Fruit fly (Drosophila melanogaster) whole organism, prepupa: ENCODE results near the gene Rop.

ENCODE experiments used
- CG10631 ChIP-seq: fragments of 200-800 bp; sonication (Bioruptor generic); optimal IDR thresholded peaks from 2 replicates; lab custom pipeline; 2016; ENCODE audit warnings: missing biosample characterization, missing genetic modification characterization
- CG10669 ChIP-seq: fragments of 200-800 bp; sonication (Bioruptor generic); optimal IDR thresholded peaks from 3 replicates; lab custom pipeline; 2018; ENCODE audit warnings: missing biosample characterization, mild to moderate bottlenecking, missing genetic modification characterization, moderate library complexity
- CG11294 ChIP-seq: fragments of 200-800 bp; sonication (Bioruptor generic); IDR thresholded peaks from 2 replicates; pipeline ENCODE4 v1.3.6; 2022; ENCODE audit warnings: missing biosample characterization, missing genetic modification characterization
- CG11762 ChIP-seq: fragments of 200-800 bp; sonication (Bioruptor generic); optimal IDR thresholded peaks from 3 replicates; lab custom pipeline; 2016; ENCODE audit warnings: missing biosample characterization, missing genetic modification characterization; ENCODE audit not compliant: insufficient read depth
- CG11902 ChIP-seq: fragments of 200-800 bp; sonication (Bioruptor generic); optimal IDR thresholded peaks from 3 replicates; lab custom pipeline; 2016; ENCODE audit warnings: missing biosample characterization, missing genetic modification characterization
- CG15336 ChIP-seq: fragments of 200-800 bp; sonication (Bioruptor generic); IDR thresholded peaks from 2 replicates; pipeline ENCODE4 v1.3.6; 2022; ENCODE audit warnings: missing biosample characterization, missing genetic modification characterization
- CG1621 ChIP-seq: fragments of 200-800 bp; sonication (Bioruptor generic); optimal IDR thresholded peaks from 3 replicates; lab custom pipeline; 2018; ENCODE audit warnings: missing biosample characterization, mild to moderate bottlenecking, missing genetic modification characterization
- CG16779 ChIP-seq: fragments of 200-800 bp; sonication (Bioruptor generic); optimal IDR thresholded peaks from 3 replicates; lab custom pipeline; 2017; ENCODE audit warnings: missing biosample characterization, mild to moderate bottlenecking, missing genetic modification characterization
- CG31627 ChIP-seq: fragments of 200-800 bp; sonication (Bioruptor generic); optimal IDR thresholded peaks from 3 replicates; lab custom pipeline; 2016; ENCODE audit warnings: missing biosample characterization, missing genetic modification characterization
- CG32006 ChIP-seq: fragments of 200-800 bp; sonication (Bioruptor generic); optimal IDR thresholded peaks from 3 replicates; lab custom pipeline; 2017; ENCODE audit warnings: missing biosample characterization, mild to moderate bottlenecking, missing genetic modification characterization
- CG34406 ChIP-seq: fragments of 200-800 bp; sonication (Bioruptor generic); optimal IDR thresholded peaks from 3 replicates; lab custom pipeline; 2016; ENCODE audit warnings: missing biosample characterization, missing genetic modification characterization
- CG3919 ChIP-seq: fragments of 200-800 bp; sonication (Bioruptor generic); optimal IDR thresholded peaks from 3 replicates; lab custom pipeline; 2016; ENCODE audit warnings: missing biosample characterization, missing genetic modification characterization
- CG4318 ChIP-seq: fragments of 200-800 bp; sonication (Bioruptor generic); optimal IDR thresholded peaks from 3 replicates; lab custom pipeline; 2017; ENCODE audit warnings: missing biosample characterization, mild to moderate bottlenecking, missing genetic modification characterization
- CG6163 ChIP-seq: fragments of 200-800 bp; sonication (Bioruptor generic); IDR thresholded peaks from 3 replicates; pipeline ENCODE4 v1.3.6; 2022; ENCODE audit warnings: missing biosample characterization, missing genetic modification characterization
- CG6792 ChIP-seq: fragments of 200-800 bp; sonication (Bioruptor generic); optimal IDR thresholded peaks from 3 replicates; lab custom pipeline; 2016; ENCODE audit warnings: missing biosample characterization, missing genetic modification characterization
- CG6808 ChIP-seq: fragments of 200-800 bp; sonication (Bioruptor generic); optimal IDR thresholded peaks from 3 replicates; lab custom pipeline; 2017; ENCODE audit warnings: missing biosample characterization, missing genetic modification characterization, mild to moderate bottlenecking, moderate library complexity, missing genetic modification reagents
- CG6854 ChIP-seq: fragments of 200-800 bp; sonication (Bioruptor generic); optimal IDR thresholded peaks from 2 replicates; lab custom pipeline; 2017; ENCODE audit warnings: missing biosample characterization, mild to moderate bottlenecking, missing genetic modification characterization
- CG7368 ChIP-seq: fragments of 200-800 bp; sonication (Bioruptor generic); optimal IDR thresholded peaks from 3 replicates; lab custom pipeline; 2016; ENCODE audit warnings: missing biosample characterization, missing genetic modification characterization
- CG8119 ChIP-seq: fragments of 200-800 bp; sonication (Bioruptor generic); IDR thresholded peaks from 3 replicates; pipeline ENCODE4 v1.3.6; 2022; ENCODE audit warnings: missing biosample characterization, missing genetic modification characterization
- CG8319 ChIP-seq: fragments of 200-800 bp; sonication (Bioruptor generic); optimal IDR thresholded peaks from 3 replicates; lab custom pipeline; 2016; ENCODE audit warnings: missing biosample characterization, missing genetic modification characterization
- CG8632 ChIP-seq: fragments of 200-800 bp; sonication (Bioruptor generic); optimal IDR thresholded peaks from 3 replicates; lab custom pipeline; 2016; ENCODE audit warnings: missing biosample characterization, missing genetic modification characterization
- CG9139 ChIP-seq: fragments of 200-800 bp; sonication (Bioruptor generic); optimal IDR thresholded peaks from 3 replicates; lab custom pipeline; 2017; ENCODE audit warnings: missing biosample characterization, mild to moderate bottlenecking, missing genetic modification characterization
- Eip75B ChIP-seq: fragments of 200-800 bp; sonication (Bioruptor generic); optimal IDR thresholded peaks from 3 replicates; lab custom pipeline; 2016; ENCODE audit warnings: missing biosample characterization, missing genetic modification characterization
- Eip78C ChIP-seq: fragments of 200-800 bp; sonication (Bioruptor generic); peaks from one replicate; lab custom pipeline; 2016; ENCODE audit warnings: missing biosample characterization, missing genetic modification characterization
- Eip93F ChIP-seq: fragments of 200-800 bp; sonication (Bioruptor generic); optimal IDR thresholded peaks from 2 replicates; lab custom pipeline; 2016; ENCODE audit warnings: missing biosample characterization, mild to moderate bottlenecking, missing genetic modification characterization
- Ets21C ChIP-seq: fragments of 200-800 bp; sonication (Bioruptor generic); optimal IDR thresholded peaks from 3 replicates; lab custom pipeline; 2016; ENCODE audit warnings: missing biosample characterization, missing genetic modification characterization
- Ets96B ChIP-seq: fragments of 200-800 bp; optimal IDR thresholded peaks from 2 replicates; lab custom pipeline; 2019; ENCODE audit warnings: missing biosample characterization, mild to moderate bottlenecking, missing genetic modification characterization, moderate library complexity
- Gug ChIP-seq: fragments of 200-800 bp; sonication (Bioruptor generic); IDR thresholded peaks from 2 replicates; pipeline ENCODE4 v1.3.6; 2022; ENCODE audit warnings: missing biosample characterization, missing genetic modification characterization
- Hr38 ChIP-seq: sonication (Bioruptor generic); optimal IDR thresholded peaks from 2 replicates; lab custom pipeline; 2016; ENCODE audit warnings: missing biosample characterization, missing genetic modification characterization
- Hr39 ChIP-seq: fragments of 200-800 bp; sonication (Bioruptor generic); optimal IDR thresholded peaks from 2 replicates; lab custom pipeline; 2016; ENCODE audit warnings: missing biosample characterization, missing genetic modification characterization
- Hr4 ChIP-seq: fragments of 200-800 bp; sonication (Bioruptor generic); optimal IDR thresholded peaks from 3 replicates; lab custom pipeline; 2016; ENCODE audit warnings: missing biosample characterization, missing genetic modification characterization
- Lpt ChIP-seq: fragments of 200-800 bp; sonication (Bioruptor generic); optimal IDR thresholded peaks from 3 replicates; lab custom pipeline; 2016; ENCODE audit warnings: missing biosample characterization, missing genetic modification characterization
- Met ChIP-seq: fragments of 200-800 bp; sonication (Bioruptor generic); optimal IDR thresholded peaks from 3 replicates; lab custom pipeline; 2016; ENCODE audit warnings: missing biosample characterization, missing genetic modification characterization
- OdsH ChIP-seq: fragments of 200-800 bp; sonication (Bioruptor generic); optimal IDR thresholded peaks from 3 replicates; lab custom pipeline; 2016; ENCODE audit warnings: missing biosample characterization, missing genetic modification characterization
- Smox ChIP-seq: fragments of 200-800 bp; sonication (Bioruptor generic); optimal IDR thresholded peaks from 3 replicates; lab custom pipeline; 2016; ENCODE audit warnings: missing biosample characterization, missing genetic modification characterization
- Sox14 ChIP-seq: fragments of 200-800 bp; sonication (Bioruptor generic); optimal IDR thresholded peaks from 3 replicates; lab custom pipeline; 2016; ENCODE audit warnings: missing biosample characterization, missing genetic modification characterization
- Sox15 ChIP-seq: fragments of 200-800 bp; sonication (Bioruptor generic); optimal IDR thresholded peaks from 3 replicates; lab custom pipeline; 2016; ENCODE audit warnings: missing biosample characterization, missing genetic modification characterization
- achi ChIP-seq: fragments of 200-800 bp; sonication (Bioruptor generic); optimal IDR thresholded peaks from 3 replicates; lab custom pipeline; 2016; ENCODE audit warnings: missing biosample characterization, missing genetic modification characterization
- acj6 ChIP-seq: fragments of 200-800 bp; sonication (Bioruptor generic); optimal IDR thresholded peaks from 3 replicates; lab custom pipeline; 2016; ENCODE audit warnings: missing biosample characterization, missing genetic modification characterization
- cyc ChIP-seq: fragments of 200-800 bp; sonication (Bioruptor generic); optimal IDR thresholded peaks from 3 replicates; lab custom pipeline; 2016; ENCODE audit warnings: missing biosample characterization, missing genetic modification characterization
- eg ChIP-seq: fragments of 200-800 bp; sonication (Bioruptor generic); IDR thresholded peaks from 3 replicates; pipeline ENCODE4 v1.3.6; 2022; ENCODE audit warnings: missing biosample characterization, missing genetic modification characterization
- esn ChIP-seq: fragments of 200-800 bp; sonication (Bioruptor generic); optimal IDR thresholded peaks from 2 replicates; lab custom pipeline; 2016; ENCODE audit warnings: missing biosample characterization, mild to moderate bottlenecking, missing genetic modification characterization, moderate library complexity
- fd85E ChIP-seq: fragments of 200-800 bp; sonication (Bioruptor generic); optimal IDR thresholded peaks from 3 replicates; lab custom pipeline; 2016; ENCODE audit warnings: missing biosample characterization, missing genetic modification characterization
- fkh ChIP-seq: fragments of 200-800 bp; sonication (Bioruptor generic); optimal IDR thresholded peaks from 3 replicates; lab custom pipeline; 2017; ENCODE audit warnings: missing biosample characterization, mild to moderate bottlenecking, missing genetic modification characterization, moderate library complexity
- lz ChIP-seq: fragments of 200-800 bp; sonication (Bioruptor generic); optimal IDR thresholded peaks from 3 replicates; lab custom pipeline; 2016; ENCODE audit warnings: missing biosample characterization, missing genetic modification characterization
- net ChIP-seq: fragments of 200-800 bp; sonication (Bioruptor generic); optimal IDR thresholded peaks from 3 replicates; lab custom pipeline; 2016; ENCODE audit warnings: missing biosample characterization, missing genetic modification characterization
- pdm3 ChIP-seq: fragments of 200-800 bp; sonication (Bioruptor generic); optimal IDR thresholded peaks from 3 replicates; lab custom pipeline; 2016; ENCODE audit warnings: missing biosample characterization, missing genetic modification characterization
- salr ChIP-seq, 2 experiments: fragments of 200-800 bp; sonication (Bioruptor generic); optimal IDR thresholded peaks; 3 replicates each; lab custom pipeline; 2016 to 2018; ENCODE audit warnings: missing biosample characterization in 2 of 2, missing genetic modification characterization in 2 of 2, mild to moderate bottlenecking in 1 of 2
- ss ChIP-seq, 2 experiments: fragments of 200-800 bp; sonication (Bioruptor generic); optimal IDR thresholded peaks; 2 replicates in 1 of 2; 3 replicates in 1 of 2; lab custom pipeline; 2017 to 2018; ENCODE audit warnings: mild to moderate bottlenecking in 2 of 2, missing biosample characterization in 2 of 2, missing genetic modification characterization in 2 of 2, moderate library complexity in 1 of 2
- svp ChIP-seq: fragments of 200-800 bp; sonication (Bioruptor generic); peaks from one replicate; lab custom pipeline; 2016; ENCODE audit warnings: missing biosample characterization, missing genetic modification characterization
- topi ChIP-seq: fragments of 200-800 bp; sonication (Bioruptor generic); optimal IDR thresholded peaks from 3 replicates; lab custom pipeline; 2016; ENCODE audit warnings: missing biosample characterization, missing genetic modification characterization
- vri ChIP-seq: fragments of 200-800 bp; sonication (Bioruptor generic); optimal IDR thresholded peaks from 3 replicates; lab custom pipeline; 2016; ENCODE audit warnings: missing biosample characterization, mild to moderate bottlenecking, missing genetic modification characterization

Rop gene

dm6 chr3L:4102496-4103257, 36.1 kb downstream of the Rop start, which contains the start of gene CG14995:
CG14995 (minus strand) TSS chr3L:4103256.
- TF ChIP-seq Eip78C (GFP tag; lab: Kevin White, UChicago) (peak; percentile 76), CG11294 (GFP tag; lab: Robert Waterston, UW) (no peak), Sox15 (no peak), Met (no peak), acj6 (GFP tag; lab: Kevin White, UChicago) (no peak), vri (no peak), CG8119 (GFP tag; lab: Robert Waterston, UW) (peak; percentile 33; the same call in 2 of the 3 replicates), esn (GFP tag; lab: Kevin White, UChicago) (peak; percentile 8), Sox14 (GFP tag; lab: Kevin White, UChicago) (peak; percentile 33), CG11762 (GFP tag; lab: Kevin White, UChicago) (no peak), fd85E (GFP tag; lab: Kevin White, UChicago) (peak; percentile 19), CG10669 (no peak), Gug (GFP tag; lab: Robert Waterston, UW) (no peak), net (GFP tag; lab: Kevin White, UChicago) (no peak), CG9139 (GFP tag; lab: Kevin White, UChicago) (peak; percentile 32), CG1621 (tag; lab: Kevin White, UChicago) (no peak), svp (peak; percentile 77), CG10631 (GFP tag; lab: Kevin White, UChicago) (no peak), CG16779 (peak; percentile 57), CG8632 (GFP tag; lab: Kevin White, UChicago) (no peak), CG7368 (GFP tag; lab: Kevin White, UChicago) (no peak), CG6792 (no peak), Ets21C (GFP tag; lab: Kevin White, UChicago) (no peak), pdm3 (GFP tag; lab: Kevin White, UChicago) (no peak), CG6854 (GFP tag; lab: Kevin White, UChicago) (peak; percentile 70), CG8319 (GFP tag; lab: Kevin White, UChicago) (no peak), CG6163 (GFP tag; lab: Robert Waterston, UW) (peak; percentile 64; the same call in 2 of the 3 replicates), Hr4 (GFP tag; lab: Kevin White, UChicago) (no peak), cyc (no peak), CG3919 (GFP tag; lab: Kevin White, UChicago) (peak; percentile 44), Eip93F (GFP tag; lab: Kevin White, UChicago) (no peak), OdsH (no peak), Lpt (GFP tag; lab: Kevin White, UChicago) (peak; percentile 37), Eip75B (GFP tag; lab: Kevin White, UChicago) (peak; percentile 33), CG11902 (GFP tag; lab: Kevin White, UChicago) (no peak), Hr38 (GFP tag; lab: Kevin White, UChicago) (no peak), CG4318 (GFP tag; lab: Kevin White, UChicago) (no peak), CG34406 (GFP tag; lab: Kevin White, UChicago) (no peak), CG6808 (GFP tag; lab: Kevin White, UChicago) (peak; percentile 14), Smox (GFP tag; lab: Kevin White, UChicago) (no peak), ss (GFP tag; optimal IDR thresholded peaks at IDR 0.05; lab: Kevin White, UChicago) (peak; percentile 37 to 75), topi (GFP tag; lab: Kevin White, UChicago) (peak; percentile 1), fkh (GFP tag; lab: Kevin White, UChicago) (peak; percentile 20), Hr39 (GFP tag; lab: Kevin White, UChicago) (no peak), achi (GFP tag; lab: Kevin White, UChicago) (no peak), CG32006 (GFP tag; lab: Kevin White, UChicago) (no peak), salr (GFP tag; optimal IDR thresholded peaks at IDR 0.05; lab: Kevin White, UChicago) (no peak), lz (GFP tag; lab: Kevin White, UChicago) (no peak), eg (GFP tag; lab: Robert Waterston, UW) (0 out of 3 replicates have a peak, but pooled peaks have one; percentile 31), Ets96B (tag; lab: Kevin White, UChicago) (peak; percentile 2), CG31627 (GFP tag; lab: Kevin White, UChicago) (no peak), CG15336 (GFP tag; lab: Robert Waterston, UW) (peak; percentile 58; the same call in 1 of the 2 replicates)
